Fruit fly (Drosophila melanogaster) whole organism, adult: ENCODE measurements around the gene abo.
A peak's percentile ranks its signal among the peaks of the same experiment; 100 is the strongest.

Experiments used
- CG11617 ChIP-seq: fragments of 200-800 bp; sonication (Bioruptor generic); optimal IDR thresholded peaks from 2 replicates; lab custom pipeline; 2017; ENCODE audit warnings: mild to moderate bottlenecking, missing biosample characterization, missing genetic modification reagents, missing genetic modification characterization
- CG12768 ChIP-seq: fragments of 200-800 bp; sonication (Bioruptor generic); optimal IDR thresholded peaks from 2 replicates; lab custom pipeline; 2017; ENCODE audit warnings: missing biosample characterization, missing genetic modification characterization, mild to moderate bottlenecking, moderate library complexity, missing genetic modification reagents
- CG14711 ChIP-seq: fragments of 200-800 bp; sonication (Bioruptor generic); optimal IDR thresholded peaks from 2 replicates; lab custom pipeline; 2018; ENCODE audit warnings: missing biosample characterization, mild to moderate bottlenecking, missing genetic modification characterization, moderate library complexity
- CG1620 ChIP-seq: fragments of 200-800 bp; sonication (Bioruptor generic); optimal IDR thresholded peaks from 2 replicates; lab custom pipeline; 2016; ENCODE audit warnings: missing biosample characterization, missing genetic modification characterization
- CG33017 ChIP-seq: fragments of 200-800 bp; sonication (Bioruptor generic); optimal IDR thresholded peaks from 2 replicates; lab custom pipeline; 2018; ENCODE audit warnings: missing biosample characterization, mild to moderate bottlenecking, missing genetic modification characterization, moderate library complexity
- CG5204 ChIP-seq: fragments of 200-800 bp; sonication (Bioruptor generic); optimal IDR thresholded peaks from 2 replicates; lab custom pipeline; 2016; ENCODE audit warnings: missing biosample characterization, missing genetic modification characterization
- CG7045 ChIP-seq: fragments of 200-800 bp; sonication (Bioruptor generic); optimal IDR thresholded peaks from 2 replicates; lab custom pipeline; 2017; ENCODE audit warnings: missing biosample characterization, mild to moderate bottlenecking, missing genetic modification characterization
- CG7101 ChIP-seq: fragments of 200-800 bp; sonication (Bioruptor generic); optimal IDR thresholded peaks from 2 replicates; lab custom pipeline; 2018; ENCODE audit warnings: missing biosample characterization, mild to moderate bottlenecking, missing genetic modification characterization, moderate library complexity
- Clk ChIP-seq: fragments of 200-800 bp; sonication (Bioruptor generic); optimal IDR thresholded peaks from 2 replicates; lab custom pipeline; 2017; ENCODE audit warnings: missing biosample characterization, missing genetic modification characterization
- Crg-1 ChIP-seq: fragments of 200-800 bp; sonication (Bioruptor generic); optimal IDR thresholded peaks from 2 replicates; lab custom pipeline; 2016; ENCODE audit warnings: missing biosample characterization, missing genetic modification characterization
- Hr96 ChIP-seq: fragments of 200-800 bp; sonication (Bioruptor generic); optimal IDR thresholded peaks from 2 replicates; lab custom pipeline; 2016; ENCODE audit warnings: missing biosample characterization, missing genetic modification characterization
- Mnt ChIP-seq: fragments of 200-800 bp; sonication (Bioruptor generic); optimal IDR thresholded peaks from 2 replicates; lab custom pipeline; 2016; ENCODE audit warnings: missing biosample characterization, mild to moderate bottlenecking, missing genetic modification characterization
- bab1 ChIP-seq: fragments of 200-800 bp; sonication (Bioruptor generic); optimal IDR thresholded peaks from 3 replicates; lab custom pipeline; 2019; ENCODE audit warnings: missing biosample characterization, mild to moderate bottlenecking, missing genetic modification characterization, moderate library complexity
- cic ChIP-seq: fragments of 200-800 bp; sonication (Bioruptor generic); optimal IDR thresholded peaks from 2 replicates; lab custom pipeline; 2017; ENCODE audit warnings: missing biosample characterization, mild to moderate bottlenecking, missing genetic modification characterization, moderate library complexity
- cnc ChIP-seq, 2 experiments: fragments of >200 bp; optimal IDR thresholded peaks; 2 replicates each; lab custom pipeline; 2017
- kay ChIP-seq: fragments of 200-800 bp; sonication (Bioruptor generic); peaks from one replicate; lab custom pipeline; 2016; ENCODE audit warnings: missing biosample characterization, missing genetic modification characterization, borderline replicate concordance
- ovo ChIP-seq: fragments of 200-800 bp; sonication (Bioruptor generic); optimal IDR thresholded peaks from 2 replicates; lab custom pipeline; 2016; ENCODE audit warnings: missing biosample characterization, missing genetic modification characterization
- pad ChIP-seq: fragments of 200-800 bp; sonication (Bioruptor generic); optimal IDR thresholded peaks from 3 replicates; lab custom pipeline; 2017; ENCODE audit warnings: missing biosample characterization, missing genetic modification characterization, mild to moderate bottlenecking, moderate library complexity, missing genetic modification reagents
- tj ChIP-seq: fragments of 200-800 bp; sonication (Bioruptor generic); optimal IDR thresholded peaks from 3 replicates; lab custom pipeline; 2017; ENCODE audit warnings: missing biosample characterization, mild to moderate bottlenecking, missing genetic modification characterization, moderate library complexity
- toe ChIP-seq: fragments of 200-800 bp; sonication (Bioruptor generic); optimal IDR thresholded peaks from 2 replicates; lab custom pipeline; 2016; ENCODE audit warnings: missing biosample characterization, missing genetic modification characterization

Gene abo

DNA sequence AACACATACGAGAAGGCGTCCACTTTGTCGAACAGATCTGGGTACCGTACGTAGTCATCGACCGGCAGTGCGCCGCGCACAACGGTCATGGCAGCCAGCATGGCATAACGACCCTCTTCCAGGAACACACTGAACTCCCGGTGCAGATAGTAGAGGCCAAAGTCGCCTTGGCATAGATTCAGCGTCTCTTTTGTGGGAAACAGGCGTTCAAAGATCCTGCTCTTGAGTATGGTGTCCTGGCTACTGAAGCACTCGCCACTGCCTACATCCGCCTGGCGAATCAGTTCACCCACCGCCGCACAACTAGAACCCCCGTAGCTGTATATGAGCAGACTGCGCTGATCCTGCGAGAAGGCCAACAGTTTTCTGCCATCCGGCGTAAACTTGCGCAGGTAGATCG is 455 bp downstream of the abo start:
- TF ChIP-seq CG5204 (no peak), ovo (GFP tag; lab: Kevin White, UChicago) (no peak), CG12768 (GFP tag; lab: Kevin White, UChicago) (no peak), cic (no peak), Clk (GFP tag; lab: Kevin White, UChicago) (no peak), CG33017 (no peak), kay (GFP tag; lab: Kevin White, UChicago) (no peak), Hr96 (no peak), CG14711 (tag; lab: Kevin White, UChicago) (no peak), Crg-1 (GFP tag; lab: Kevin White, UChicago) (no peak), cnc (optimal IDR thresholded peaks at IDR 0.05; lab: Kevin White, UChicago) (no peak), toe (GFP tag; lab: Kevin White, UChicago) (no peak), tj (GFP tag; lab: Kevin White, UChicago) (no peak), CG1620 (GFP tag; lab: Kevin White, UChicago) (no peak)

DNA sequence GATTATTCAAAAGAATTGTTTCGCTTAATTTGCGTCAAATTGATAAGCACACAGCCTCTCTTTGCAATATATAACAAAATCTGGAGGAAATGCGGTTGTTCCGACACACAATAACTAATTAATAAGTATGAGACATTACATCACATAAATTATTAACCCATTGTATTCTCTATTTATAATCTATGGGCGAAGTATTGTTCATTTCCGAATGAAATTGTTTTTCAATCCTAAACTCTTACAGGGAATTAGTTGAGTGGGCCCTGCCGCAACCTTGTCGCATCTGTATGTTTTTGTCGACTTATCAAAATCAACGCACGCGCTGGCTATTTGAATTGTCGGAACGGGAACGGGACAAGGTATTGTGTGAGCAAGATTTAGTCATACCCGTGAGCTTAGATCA is 2.9 kb downstream of the abo start, which contains the start of gene CG16743:
Gene CG16743, plus strand, starts transcription at position 57 of the 400 bp plus-strand sequence.
- TF ChIP-seq Clk (GFP tag; lab: Kevin White, UChicago) (no peak), CG7101 (tag; lab: Kevin White, UChicago) (peak; percentile 31), CG33017 (peak; percentile 63), CG7045 (no peak), CG5204 (no peak), Hr96 (no peak), pad (GFP tag; lab: Kevin White, UChicago) (no peak), kay (GFP tag; lab: Kevin White, UChicago) (no peak), tj (GFP tag; lab: Kevin White, UChicago) (peak; percentile 40), cic (no peak), CG11617 (GFP tag; lab: Kevin White, UChicago) (no peak), Crg-1 (GFP tag; lab: Kevin White, UChicago) (no peak), CG14711 (tag; lab: Kevin White, UChicago) (peak; percentile 54), bab1 (GFP tag; lab: Kevin White, UChicago) (no peak), CG12768 (GFP tag; lab: Kevin White, UChicago) (no peak), ovo (GFP tag; lab: Kevin White, UChicago) (no peak), cnc (optimal IDR thresholded peaks at IDR 0.05; lab: Kevin White, UChicago) (no peak), toe (GFP tag; lab: Kevin White, UChicago) (no peak), Mnt (peak; percentile 31), CG1620 (GFP tag; lab: Kevin White, UChicago) (no peak)

DNA sequence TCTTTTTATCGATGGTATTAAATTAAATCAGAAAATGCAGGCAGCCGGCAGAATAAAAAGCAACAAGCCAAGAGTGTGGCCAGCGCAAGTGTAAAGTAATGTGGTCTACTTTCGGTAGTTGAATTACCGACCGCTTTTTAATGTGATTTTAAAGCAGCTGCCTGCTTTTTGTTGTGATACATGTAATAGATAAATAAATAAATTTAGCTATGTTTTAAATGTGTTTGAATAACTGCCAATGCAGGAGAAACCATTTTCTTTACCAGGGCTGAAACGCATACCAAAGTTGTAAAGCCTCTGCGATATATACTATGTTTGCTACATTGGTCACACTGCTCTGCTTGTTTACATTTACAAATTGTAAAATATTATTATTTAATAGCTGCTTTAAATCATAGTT is 5.0 kb downstream of the abo start, which contains the start of the genes Tmem214 and YL-1:
Gene Tmem214, minus strand, starts transcription at position 142 of the 400 bp plus-strand sequence.
Gene YL-1, plus strand, starts transcription at position 310 of the 400 bp plus-strand sequence.
- TF ChIP-seq ovo (GFP tag; lab: Kevin White, UChicago) (no peak), cic (peak; percentile 25), Crg-1 (GFP tag; lab: Kevin White, UChicago) (peak; percentile 36), Hr96 (no peak), CG11617 (GFP tag; lab: Kevin White, UChicago) (peak; percentile 40), CG7101 (tag; lab: Kevin White, UChicago) (peak; percentile 9), CG5204 (no peak), CG1620 (GFP tag; lab: Kevin White, UChicago) (peak; percentile 22), Mnt (peak; percentile 39), CG14711 (tag; lab: Kevin White, UChicago) (peak; percentile 37), bab1 (GFP tag; lab: Kevin White, UChicago) (peak; percentile 62), pad (GFP tag; lab: Kevin White, UChicago) (peak; percentile 28)

DNA sequence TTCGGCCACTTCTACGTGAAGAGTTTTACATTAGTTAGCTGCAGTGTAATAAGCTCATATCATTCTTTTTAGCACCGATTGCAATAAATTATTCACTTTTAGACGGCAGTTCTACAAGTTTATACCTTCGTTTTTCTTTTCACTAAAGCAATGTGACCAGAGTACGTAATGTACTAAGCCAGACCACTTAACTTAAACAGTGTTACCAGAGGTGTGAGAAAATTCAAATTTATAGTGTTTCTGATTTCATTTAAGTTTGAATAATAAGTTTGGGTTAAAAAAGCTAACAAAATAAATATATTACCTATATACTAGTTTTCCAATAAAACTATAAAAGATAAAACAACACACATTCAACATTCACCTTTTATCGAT is 7.1 kb downstream of the abo start:
- TF ChIP-seq tj (GFP tag; lab: Kevin White, UChicago) (no peak), kay (GFP tag; lab: Kevin White, UChicago) (no peak)

DNA sequence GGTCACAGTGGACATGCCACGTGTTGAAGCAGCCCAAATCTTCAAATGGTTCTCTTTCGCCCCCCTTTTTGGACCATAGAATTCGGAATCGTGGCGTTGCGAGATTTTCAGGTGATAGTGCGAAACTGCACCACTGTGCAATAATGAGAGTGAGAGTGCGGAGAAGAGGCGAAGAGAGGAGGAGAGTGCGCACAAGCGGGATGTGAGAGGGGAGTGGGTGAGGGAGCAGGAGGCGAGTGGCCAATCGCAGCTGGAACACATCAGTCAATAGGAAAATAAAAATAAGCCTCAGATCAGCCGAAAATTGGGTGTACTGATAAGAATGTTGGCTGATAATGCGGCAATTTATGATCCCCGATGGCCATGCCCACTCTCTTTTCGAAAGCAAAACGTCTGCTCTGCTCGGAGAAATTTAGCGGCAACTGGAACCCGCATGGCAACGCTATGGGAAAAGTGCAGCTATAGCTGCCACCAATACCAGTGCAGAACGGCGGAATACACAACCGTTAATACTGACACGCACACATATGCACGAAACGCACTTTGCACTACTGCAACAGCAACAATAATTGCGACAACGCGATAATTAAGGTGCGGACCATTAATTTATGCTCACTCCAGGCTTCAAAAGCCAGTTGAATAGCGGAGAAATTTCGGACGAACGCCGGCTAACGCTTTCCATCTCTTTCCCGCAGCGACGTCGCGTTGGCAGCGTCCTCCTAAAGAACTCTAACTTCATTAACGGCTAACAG is 7.7 kb downstream of the abo start:
- no peak for TF ChIP-seq Hr96
- TF ChIP-seq cic = peak; percentile 63
- no peak for TF ChIP-seq CG7045
- no peak for TF ChIP-seq CG5204
- no peak for TF ChIP-seq kay (GFP tag; lab: Kevin White, UChicago)
- TF ChIP-seq CG1620 (GFP tag; lab: Kevin White, UChicago) = no peak
- TF ChIP-seq CG7101 (tag; lab: Kevin White, UChicago) = peak; percentile 1
- peak; percentile 85 for TF ChIP-seq pad (GFP tag; lab: Kevin White, UChicago)
- peak; percentile 72 for TF ChIP-seq tj (GFP tag; lab: Kevin White, UChicago)
- TF ChIP-seq toe (GFP tag; lab: Kevin White, UChicago) = no peak
- peak; percentile 51 for TF ChIP-seq Mnt
- peak; percentile 29 for TF ChIP-seq CG11617 (GFP tag; lab: Kevin White, UChicago)
- peak; percentile 75 for TF ChIP-seq ovo (GFP tag; lab: Kevin White, UChicago)
- peak; percentile 86 for TF ChIP-seq CG12768 (GFP tag; lab: Kevin White, UChicago)

DNA sequence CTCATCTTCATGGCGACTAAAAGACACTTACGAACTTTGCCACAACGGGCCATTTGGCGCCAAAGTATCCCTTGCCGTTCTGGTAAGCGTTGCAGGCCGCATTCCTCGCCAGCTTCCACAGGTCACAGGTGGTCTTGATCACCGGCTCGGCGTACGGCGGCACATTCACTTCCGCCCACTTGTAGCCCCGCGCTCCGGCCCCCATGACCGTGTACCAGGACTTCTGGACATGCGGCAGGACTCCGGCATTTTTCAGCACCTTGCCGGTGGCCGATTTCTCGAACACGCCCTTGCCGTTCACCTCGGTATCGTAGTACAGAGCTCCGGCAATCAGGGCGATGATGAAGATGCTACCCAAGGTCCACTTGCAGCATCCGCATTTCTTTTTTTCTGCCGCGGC is 9.1 kb downstream of the abo start:
- no peak for TF ChIP-seq CG1620 (GFP tag; lab: Kevin White, UChicago)
